Worm (Caenorhabditis elegans): ENCODE measurements around the gene F45E1.5.

F45E1.5 gene

DNA sequence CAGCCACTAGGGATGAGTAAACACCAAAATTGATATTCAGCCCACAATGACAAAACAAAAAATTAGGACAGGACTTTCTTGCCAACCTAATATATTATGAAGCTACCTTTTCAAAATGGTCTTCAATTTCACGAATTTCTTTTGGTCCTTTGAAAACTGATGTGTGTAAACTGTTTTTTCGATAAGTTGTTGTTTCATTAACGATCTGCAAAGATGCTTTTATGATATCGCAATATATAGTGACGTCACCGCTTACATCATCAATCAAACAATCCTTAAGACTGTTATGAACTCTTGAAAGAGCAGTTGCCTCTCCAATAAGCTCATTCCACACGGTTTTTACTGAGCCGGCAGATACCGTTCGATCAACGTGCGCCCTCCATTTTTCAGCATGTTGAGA is 15.6 kb downstream of the F45E1.5 start:
- TF ChIP-seq ceh-16 (tag; optimal IDR thresholded peaks at IDR 0.05) (no peak), lin-39 (tag; optimal IDR thresholded peaks at IDR 0.05) (no peak), nhr-21 (tag; optimal IDR thresholded peaks at IDR 0.05) (no peak), Y55F3AM.14 (GFP tag; optimal IDR thresholded peaks at IDR 0.05) (no peak)

ce11 chrX:7994486-7994885 is 18.0 kb downstream of the F45E1.5 start:
- TF ChIP-seq dmd-4 (tag; optimal IDR thresholded peaks at IDR 0.05), result no peak
- no peak for TF ChIP-seq ztf-11 (tag; optimal IDR thresholded peaks at IDR 0.05)
- no peak for TF ChIP-seq unc-39 (tag; optimal IDR thresholded peaks at IDR 0.05)
- TF ChIP-seq R02D3.7 (tag; optimal IDR thresholded peaks at IDR 0.05), result no peak
- TF ChIP-seq snpc-4 (tag; optimal IDR thresholded peaks at IDR 0.05), result no peak
- TF ChIP-seq ceh-16 (tag; optimal IDR thresholded peaks at IDR 0.05), result no peak
- TF ChIP-seq gmeb-1 (tag; optimal IDR thresholded peaks at IDR 0.05), result no peak
- no peak for TF ChIP-seq peb-1 (tag; optimal IDR thresholded peaks at IDR 0.05)
- TF ChIP-seq aly-2 (tag; optimal IDR thresholded peaks at IDR 0.05), result no peak
- TF ChIP-seq crh-2 (tag; optimal IDR thresholded peaks at IDR 0.05), result no peak
- TF ChIP-seq sma-9 (GFP tag; optimal IDR thresholded peaks at IDR 0.05), result no peak
- no peak for TF ChIP-seq sma-9 (tag; optimal IDR thresholded peaks at IDR 0.05)

DNA sequence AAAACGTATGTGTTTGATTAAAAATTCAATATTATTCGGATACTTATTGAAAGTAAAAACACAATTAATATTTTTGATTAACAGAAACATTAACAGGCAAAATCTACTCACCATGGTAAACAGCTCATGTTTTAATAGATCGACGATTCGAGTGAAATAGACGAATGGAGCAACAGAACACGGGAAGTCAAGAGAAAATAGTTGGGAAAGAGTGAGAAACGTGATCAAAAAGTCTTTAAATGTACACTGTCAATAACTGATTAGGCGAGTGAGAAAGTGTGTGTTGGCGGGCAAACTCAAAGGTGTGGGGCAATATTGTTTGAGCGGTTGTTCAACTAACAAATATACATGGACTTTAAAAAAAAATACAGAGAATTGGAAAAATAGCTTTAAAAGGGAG is 21.5 kb downstream of the F45E1.5 start, which contains the start of gene sdpn-1:
sdpn-1 (minus strand) TSS at position 262 of the 400 bp plus-strand sequence.
- TF ChIP-seq ZK546.5 (tag; optimal IDR thresholded peaks at IDR 0.05), result no peak
- no peak for TF ChIP-seq nhr-12 (tag; optimal IDR thresholded peaks at IDR 0.05)
- peak; percentile 54 for TF ChIP-seq fos-1 (tag; optimal IDR thresholded peaks at IDR 0.05)

- TF ChIP-seq snpc-4 (tag; optimal IDR thresholded peaks at IDR 0.05) (no peak), ztf-4 (tag; optimal IDR thresholded peaks at IDR 0.05) (no peak), F13H6.1 (tag; optimal IDR thresholded peaks at IDR 0.05) (no peak), unc-39 (tag; optimal IDR thresholded peaks at IDR 0.05) (no peak), zag-1 (tag; optimal IDR thresholded peaks at IDR 0.05) (no peak), gmeb-1 (tag; optimal IDR thresholded peaks at IDR 0.05) (no peak), ceh-16 (tag; optimal IDR thresholded peaks at IDR 0.05) (no peak), lin-13 (GFP tag; optimal IDR thresholded peaks at IDR 0.05) (no peak)
These were observed 22.4 kb downstream of the F45E1.5 start for ce11 chrX:7998942-7999341.

DNA sequence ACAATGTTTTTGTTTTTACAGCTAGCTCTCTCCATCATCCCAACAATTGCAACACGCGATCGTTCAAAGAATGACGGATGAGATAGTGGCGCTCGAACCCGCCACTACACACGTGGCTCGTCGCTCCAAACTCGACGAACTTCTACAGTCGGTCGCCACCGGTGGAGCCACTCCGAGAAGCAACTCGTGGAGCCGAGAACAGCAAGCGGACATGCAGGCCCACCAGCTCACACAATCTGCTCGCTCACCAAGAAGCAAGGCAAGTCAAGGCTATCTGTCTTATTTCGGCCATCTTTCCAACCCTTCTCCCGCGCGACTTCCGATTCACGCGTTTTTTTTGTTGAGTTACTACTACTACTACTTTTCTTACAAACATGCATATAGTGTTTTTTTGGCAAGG is 27.2 kb downstream of the F45E1.5 start, which contains the start of the genes F45E1.1 and F45E1.2:
F45E1.1 (plus strand) TSS at position 20 of the 400 bp plus-strand sequence.
F45E1.2 (plus strand) TSS at position 71 of the 400 bp plus-strand sequence.
- TF ChIP-seq nhr-6 (tag; optimal IDR thresholded peaks at IDR 0.05), result no peak
- TF ChIP-seq F13H6.1 (tag; optimal IDR thresholded peaks at IDR 0.05), result no peak
- TF ChIP-seq peb-1 (tag; optimal IDR thresholded peaks at IDR 0.05), result no peak
- no peak for TF ChIP-seq nhr-12 (tag; optimal IDR thresholded peaks at IDR 0.05)
- no peak for TF ChIP-seq sma-3 (GFP tag; optimal IDR thresholded peaks at IDR 0.05)
- no peak for TF ChIP-seq unc-55 (GFP tag; optimal IDR thresholded peaks at IDR 0.05)
- TF ChIP-seq nhr-237 (tag; optimal IDR thresholded peaks at IDR 0.05), result no peak
- no peak for TF ChIP-seq egl-27 (tag; optimal IDR thresholded peaks at IDR 0.05)
- TF ChIP-seq lin-11 (tag; optimal IDR thresholded peaks at IDR 0.05), result no peak
- no peak for TF ChIP-seq nhr-23 (tag; optimal IDR thresholded peaks at IDR 0.05)

ce11 chrX:8004845-8005244 is 28.3 kb downstream of the F45E1.5 start:
- TF ChIP-seq blmp-1 (tag; optimal IDR thresholded peaks at IDR 0.05; ENCODE audit: insufficient read depth) (peak; percentile 63), dmd-4 (tag; optimal IDR thresholded peaks at IDR 0.05) (no peak)

ce11 chrX:8005967-8006366 is 29.5 kb downstream of the F45E1.5 start:
- TF ChIP-seq elt-3 (tag; optimal IDR thresholded peaks at IDR 0.05) (no peak), skn-1 (tag; optimal IDR thresholded peaks at IDR 0.05) (no peak), nhr-11 (tag; optimal IDR thresholded peaks at IDR 0.05) (no peak)

All from whole organism, L2 larva.